Fruit fly (Drosophila melanogaster): ENCODE measurements around the gene shi.

DNA sequence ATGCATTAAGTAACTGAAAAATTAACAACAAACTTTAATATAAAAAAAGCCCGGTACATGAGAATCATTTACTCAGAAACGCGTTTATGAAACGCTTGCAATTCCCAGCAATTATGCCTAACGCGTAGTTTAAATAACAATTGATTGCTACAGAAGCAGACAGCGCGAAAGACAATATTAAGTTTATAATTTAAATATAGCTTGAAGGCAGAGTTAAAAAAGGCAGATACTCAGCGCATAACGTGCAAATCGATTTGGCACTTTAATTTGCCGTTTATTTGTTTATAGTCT lies 49.0 kb downstream of the shi start, which contains the start of gene CG8924:
- TF ChIP-seq CrebA (GFP tag; optimal IDR thresholded peaks at IDR 0.05; ENCODE audit: borderline replicate concordance), result no peak
- TF ChIP-seq Abd-B (GFP tag; optimal IDR thresholded peaks at IDR 0.05), result no peak
- no peak for TF ChIP-seq sage (GFP tag; optimal IDR thresholded peaks at IDR 0.05)
- no peak for TF ChIP-seq dsf (GFP tag; optimal IDR thresholded peaks at IDR 0.05; ENCODE audit: borderline replicate concordance)
- TF ChIP-seq foxo (GFP tag; optimal IDR thresholded peaks at IDR 0.05), result no peak
- TF ChIP-seq Hr78 (GFP tag; optimal IDR thresholded peaks at IDR 0.05), result no peak
- TF ChIP-seq fru (GFP tag; optimal IDR thresholded peaks at IDR 0.05), result no peak
- TF ChIP-seq lola (GFP tag; optimal IDR thresholded peaks at IDR 0.05), result no peak
- no peak for TF ChIP-seq Rel (GFP tag; optimal IDR thresholded peaks at IDR 0.05)
- TF ChIP-seq Rel (tag; optimal IDR thresholded peaks at IDR 0.05), result no peak
- no peak for TF ChIP-seq Myc (optimal IDR thresholded peaks at IDR 0.05)
